Fruit fly (Drosophila melanogaster) whole organism, prepupa: ENCODE data around the gene CG18063.

Source experiments
- Blimp-1 ChIP-seq: fragments of 200-800 bp; sonication (Bioruptor generic); optimal IDR thresholded peaks from 3 replicates; lab custom pipeline; 2017; ENCODE audit warnings: missing biosample characterization, missing genetic modification characterization, mild to moderate bottlenecking, moderate library complexity, missing genetic modification reagents
- CG10631 ChIP-seq: fragments of 200-800 bp; sonication (Bioruptor generic); optimal IDR thresholded peaks from 2 replicates; lab custom pipeline; 2016; ENCODE audit warnings: missing biosample characterization, missing genetic modification characterization
- CG1621 ChIP-seq: fragments of 200-800 bp; sonication (Bioruptor generic); optimal IDR thresholded peaks from 3 replicates; lab custom pipeline; 2018; ENCODE audit warnings: missing biosample characterization, mild to moderate bottlenecking, missing genetic modification characterization
- CG34406 ChIP-seq: fragments of 200-800 bp; sonication (Bioruptor generic); optimal IDR thresholded peaks from 3 replicates; lab custom pipeline; 2016; ENCODE audit warnings: missing biosample characterization, missing genetic modification characterization
- CG7368 ChIP-seq: fragments of 200-800 bp; sonication (Bioruptor generic); optimal IDR thresholded peaks from 3 replicates; lab custom pipeline; 2016; ENCODE audit warnings: missing biosample characterization, missing genetic modification characterization
- CG8632 ChIP-seq: fragments of 200-800 bp; sonication (Bioruptor generic); optimal IDR thresholded peaks from 3 replicates; lab custom pipeline; 2016; ENCODE audit warnings: missing biosample characterization, missing genetic modification characterization
- CG9139 ChIP-seq: fragments of 200-800 bp; sonication (Bioruptor generic); optimal IDR thresholded peaks from 3 replicates; lab custom pipeline; 2017; ENCODE audit warnings: missing biosample characterization, mild to moderate bottlenecking, missing genetic modification characterization
- fd59A ChIP-seq: fragments of 200-800 bp; sonication (Bioruptor generic); optimal IDR thresholded peaks from 2 replicates; lab custom pipeline; 2017; ENCODE audit warnings: missing biosample characterization, mild to moderate bottlenecking, missing genetic modification characterization, missing genetic modification reagents
- spab ChIP-seq: fragments of 200-800 bp; sonication (Bioruptor generic); optimal IDR thresholded peaks from 2 replicates; lab custom pipeline; 2017; ENCODE audit warnings: missing biosample characterization, mild to moderate bottlenecking, missing genetic modification characterization, missing genetic modification reagents

DNA sequence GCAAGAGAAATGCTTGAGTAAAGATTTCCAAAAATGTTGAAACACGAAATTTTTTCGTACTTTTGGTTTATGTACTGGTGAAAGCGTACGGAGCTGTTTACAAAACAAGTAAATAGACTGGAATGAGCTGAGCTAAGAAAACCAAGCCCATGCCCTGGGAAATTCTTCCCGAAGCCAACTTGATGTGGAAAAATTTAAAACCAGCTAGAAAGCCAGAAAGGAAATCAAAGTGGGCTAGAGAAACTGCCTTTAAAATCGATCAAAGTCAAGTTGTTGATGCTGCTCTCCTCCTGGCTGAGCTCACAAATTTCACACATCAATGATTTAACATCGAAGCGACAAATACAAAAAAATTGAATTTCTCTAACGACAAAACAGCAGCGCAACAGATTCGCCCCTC is 48.5 kb downstream of the CG18063 start, which contains the start of gene CG31820:
- TF ChIP-seq CG7368 (GFP tag; lab: Kevin White, UChicago), result no peak
- no peak for TF ChIP-seq Blimp-1 (GFP tag; lab: Kevin White, UChicago)
- TF ChIP-seq CG34406 (GFP tag; lab: Kevin White, UChicago), result no peak
- no peak for TF ChIP-seq CG1621 (tag; lab: Kevin White, UChicago)
- TF ChIP-seq CG9139 (GFP tag; lab: Kevin White, UChicago), result no peak
- no peak for TF ChIP-seq CG10631
- no peak for TF ChIP-seq spab (GFP tag; lab: Kevin White, UChicago)
- no peak for TF ChIP-seq CG8632
- TF ChIP-seq fd59A (GFP tag; lab: Kevin White, UChicago), result no peak
